Fruit fly (Drosophila melanogaster) Kc167 (cell line): ENCODE data around the gene CG13694.

ENCODE experiments used
- Myc ChIP-seq: fragments of >200 bp; optimal IDR thresholded peaks from 2 replicates; lab custom pipeline; 2017; ENCODE audit warnings: missing external identifiers
- Sin3A ChIP-seq: fragments of >200 bp; optimal IDR thresholded peaks from 2 replicates; lab custom pipeline; 2018; ENCODE audit warnings: missing external identifiers
- h ChIP-seq: fragments of >200 bp; optimal IDR thresholded peaks from 3 replicates; lab custom pipeline; 2018; ENCODE audit warnings: missing external identifiers
- insv ChIP-seq: fragments of >200 bp; optimal IDR thresholded peaks from 3 replicates; lab custom pipeline; 2018; ENCODE audit warnings: missing external identifiers
- psq ChIP-seq: fragments of >200 bp; optimal IDR thresholded peaks from 2 replicates; lab custom pipeline; 2017; ENCODE audit warnings: missing external identifiers
- ttk ChIP-seq: sonication (Bioruptor generic); optimal IDR thresholded peaks from 2 replicates; lab custom pipeline; 2017; ENCODE audit warnings: missing external identifiers

DNA sequence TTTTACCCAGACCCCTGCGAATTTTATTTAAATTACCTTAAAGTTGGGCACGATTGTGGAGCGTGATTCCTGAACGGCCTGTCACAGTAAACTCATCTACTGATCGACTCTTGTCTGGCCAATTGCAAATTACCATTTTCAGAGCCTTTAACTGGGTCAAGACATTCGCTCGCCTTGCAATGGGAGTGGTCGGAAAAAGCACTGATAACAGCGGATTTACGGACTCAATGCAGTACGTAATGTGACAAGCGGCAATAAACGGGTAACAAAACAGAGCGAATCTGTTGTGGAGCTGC, 19.8 kb upstream of the CG13694 start:
- TF ChIP-seq h: no peak
- TF ChIP-seq insv: no peak
- TF ChIP-seq psq (lab: Kevin White, UChicago): no peak
- TF ChIP-seq Myc: no peak
- no peak for TF ChIP-seq Sin3A
- no peak for TF ChIP-seq ttk (lab: Kevin White, UChicago)
